Worm (Caenorhabditis elegans) whole organism, L1 larva: ENCODE measurements around the gene sup-35.

ENCODE experiments used
- C04F5.9 ChIP-seq: sonication (generic microtip); optimal IDR thresholded peaks from 2 replicates; lab custom pipeline; 2016; ENCODE audit warnings: missing genetic modification characterization, missing compliant biosample characterization
- C34B4.2 ChIP-seq: sonication (generic microtip); optimal IDR thresholded peaks from 2 replicates; lab custom pipeline; 2017; ENCODE audit warnings: mild to moderate bottlenecking, missing genetic modification characterization, missing compliant biosample characterization
- Y116A8C.19 ChIP-seq: sonication (generic microtip); optimal IDR thresholded peaks from 2 replicates; lab custom pipeline; 2016; ENCODE audit warnings: missing compliant biosample characterization, missing genetic modification characterization, borderline replicate concordance
- alr-1 ChIP-seq: fragments of 200-800 bp; sonication (Bioruptor generic); optimal IDR thresholded peaks from 2 replicates; lab custom pipeline; 2018; ENCODE audit warnings: borderline replicate concordance, mild to moderate bottlenecking, missing genetic modification characterization, missing compliant biosample characterization
- ama-1 ChIP-seq: fragments of 150-350 bp; optimal IDR thresholded peaks from 2 replicates; lab custom pipeline; 2014
- ceh-63 ChIP-seq: fragments of 200-800 bp; sonication (Bioruptor generic); optimal IDR thresholded peaks from 2 replicates; lab custom pipeline; 2018; ENCODE audit warnings: mild to moderate bottlenecking, missing genetic modification characterization, missing compliant biosample characterization
- ceh-8 ChIP-seq: fragments of 200-800 bp; sonication (Bioruptor generic); optimal IDR thresholded peaks from 2 replicates; lab custom pipeline; 2018; ENCODE audit warnings: mild to moderate bottlenecking, missing genetic modification characterization, moderate library complexity, missing compliant biosample characterization
- ceh-82 ChIP-seq, 3 experiments: fragments of 150-350 bp in 1 of 3; sonication (generic microtip) in 2 of 3; optimal IDR thresholded peaks; 2 replicates each; lab custom pipeline; 2014 to 2017; ENCODE audit warnings: missing biosample characterization in 3 of 3, missing genetic modification characterization in 3 of 3
- ceh-90 ChIP-seq: sonication (generic microtip); optimal IDR thresholded peaks from 2 replicates; lab custom pipeline; 2016; ENCODE audit warnings: missing genetic modification characterization, missing compliant biosample characterization
- ces-1 ChIP-seq: fragments of 150-350 bp; optimal IDR thresholded peaks from 2 replicates; lab custom pipeline; 2014; ENCODE audit warnings: missing biosample characterization, missing genetic modification reagents, missing genetic modification characterization
- dpl-1 ChIP-seq, 3 experiments: fragments of 150-350 bp in 2 of 3; sonication (generic microtip) in 1 of 3; optimal IDR thresholded peaks; 2 replicates each; lab custom pipeline; 2014 to 2017; ENCODE audit warnings: missing biosample characterization in 3 of 3, missing genetic modification characterization in 3 of 3, missing genetic modification reagents in 3 of 3
- dsc-1 ChIP-seq: sonication (generic microtip); optimal IDR thresholded peaks from 2 replicates; lab custom pipeline; 2016; ENCODE audit warnings: mild to moderate bottlenecking, missing genetic modification characterization, missing compliant biosample characterization
- efl-1 ChIP-seq, 4 experiments: fragments of 150-350 bp; optimal IDR thresholded peaks in 3 of 4; peaks in 1 of 4; 1 replicate in 1 of 4; 2 replicates in 3 of 4; lab custom pipeline; 2014; ENCODE audit warnings: missing biosample characterization in 2 of 4, missing genetic modification characterization in 2 of 4, missing genetic modification reagents in 2 of 4
- egl-13 ChIP-seq: sonication (generic microtip); optimal IDR thresholded peaks from 2 replicates; lab custom pipeline; 2016; ENCODE audit warnings: missing genotype, missing genetic modification reagents, missing genetic modification characterization, missing compliant biosample characterization
- elt-2 ChIP-seq: sonication (generic microtip); optimal IDR thresholded peaks from 2 replicates; lab custom pipeline; 2016; ENCODE audit warnings: missing genetic modification characterization, mild to moderate bottlenecking, inconsistent platforms, missing compliant biosample characterization, missing genetic modification reagents
- elt-3 ChIP-seq, 6 experiments: fragments of 150-350 bp in 1 of 6; sonication (generic microtip); optimal IDR thresholded peaks; 2 replicates each; lab custom pipeline; 2017 to 2018; ENCODE audit warnings: missing biosample characterization in 6 of 6, missing genetic modification characterization in 6 of 6, inconsistent platforms in 1 of 6
- ets-5 ChIP-seq: fragments of 200-800 bp; sonication (Bioruptor generic); IDR thresholded peaks from 2 replicates; pipeline ENCODE4 v1.3.6; 2022; ENCODE audit warnings: missing genetic modification characterization, missing compliant biosample characterization
- fkh-10 ChIP-seq: sonication (generic microtip); optimal IDR thresholded peaks from 2 replicates; lab custom pipeline; 2017; ENCODE audit warnings: missing biosample characterization, missing genetic modification reagents, missing genetic modification characterization
- fkh-4 ChIP-seq: sonication (generic microtip); optimal IDR thresholded peaks from 2 replicates; lab custom pipeline; 2016; ENCODE audit warnings: missing compliant biosample characterization, missing genetic modification characterization, borderline replicate concordance
- fos-1 ChIP-seq: fragments of 150-350 bp; optimal IDR thresholded peaks from 2 replicates; lab custom pipeline; 2014; ENCODE audit warnings: missing biosample characterization, missing genetic modification characterization
- grh-1 ChIP-seq: fragments of 200-800 bp; sonication (Bioruptor generic); IDR thresholded peaks from 2 replicates; pipeline ENCODE4 v1.3.6; 2022; ENCODE audit warnings: missing genetic modification reagents, missing genetic modification characterization, missing compliant biosample characterization
- hlh-17 ChIP-seq: fragments of 200-800 bp; sonication (Bioruptor generic); optimal IDR thresholded peaks from 2 replicates; lab custom pipeline; 2018; ENCODE audit warnings: missing genetic modification characterization, mild to moderate bottlenecking, missing compliant biosample characterization, moderate library complexity, borderline replicate concordance
- hpl-2 ChIP-seq: fragments of 150-350 bp; optimal IDR thresholded peaks from 2 replicates; lab custom pipeline; 2014; ENCODE audit warnings: missing biosample characterization, missing genetic modification reagents, missing genetic modification characterization
- irx-1 ChIP-seq: sonication (generic microtip); optimal IDR thresholded peaks from 2 replicates; lab custom pipeline; 2016; ENCODE audit warnings: missing genetic modification characterization, missing compliant biosample characterization
- isw-1 ChIP-seq: fragments of 200-800 bp; sonication (Bioruptor generic); IDR thresholded peaks from 2 replicates; pipeline ENCODE4 v1.3.6; 2022; ENCODE audit warnings: missing genetic modification characterization, missing compliant biosample characterization
- jun-1 ChIP-seq: fragments of 150-350 bp; optimal IDR thresholded peaks from 2 replicates; lab custom pipeline; 2014; ENCODE audit warnings: missing biosample characterization, missing genetic modification reagents, missing genetic modification characterization
- lin-35 ChIP-seq, 2 experiments: fragments of 150-350 bp; optimal IDR thresholded peaks; 2 replicates each; lab custom pipeline; 2014; ENCODE audit warnings: missing biosample characterization in 2 of 2, missing genetic modification characterization in 2 of 2, missing genetic modification reagents in 2 of 2
- mdl-1 ChIP-seq, 2 experiments: fragments of 150-350 bp; optimal IDR thresholded peaks; 2 replicates each; lab custom pipeline; 2014 to 2017; ENCODE audit warnings: missing biosample characterization in 2 of 2, missing genetic modification characterization in 2 of 2, inconsistent platforms in 1 of 2
- nhr-11 ChIP-seq: fragments of 150-350 bp; optimal IDR thresholded peaks from 2 replicates; lab custom pipeline; 2014; ENCODE audit warnings: missing biosample characterization, missing genetic modification characterization
- nhr-12 ChIP-seq: sonication (generic microtip); optimal IDR thresholded peaks from 2 replicates; lab custom pipeline; 2017; ENCODE audit warnings: missing biosample characterization, missing genetic modification characterization
- nhr-19 ChIP-seq: fragments of 200-800 bp; sonication (Bioruptor generic); conservative IDR thresholded peaks from 2 replicates; pipeline ENCODE4 v1.3.6; 2022; ENCODE audit warnings: missing genetic modification characterization, missing compliant biosample characterization
- nhr-47 ChIP-seq: sonication (generic microtip); optimal IDR thresholded peaks from 2 replicates; lab custom pipeline; 2016; ENCODE audit warnings: mild to moderate bottlenecking, missing genetic modification characterization, moderate library complexity, missing compliant biosample characterization
- nhr-84 ChIP-seq: sonication (generic microtip); optimal IDR thresholded peaks from 2 replicates; lab custom pipeline; 2017; ENCODE audit warnings: missing biosample characterization, missing genetic modification characterization
- nhr-90 ChIP-seq: sonication (generic microtip); optimal IDR thresholded peaks from 2 replicates; lab custom pipeline; 2016; ENCODE audit warnings: mild to moderate bottlenecking, missing genetic modification characterization, missing compliant biosample characterization; ENCODE audit not compliant: poor library complexity
- pag-3 ChIP-seq: sonication (generic microtip); optimal IDR thresholded peaks from 2 replicates; lab custom pipeline; 2017; ENCODE audit warnings: missing genetic modification characterization, mild to moderate bottlenecking, missing compliant biosample characterization, antibody characterized with exemption, borderline replicate concordance; ENCODE audit not compliant: insufficient read depth
- pax-3 ChIP-seq: fragments of 200-800 bp; sonication (Bioruptor generic); optimal IDR thresholded peaks from 2 replicates; lab custom pipeline; 2018; ENCODE audit warnings: mild to moderate bottlenecking, missing genetic modification characterization, moderate library complexity, missing compliant biosample characterization
- pqm-1 ChIP-seq: sonication (generic microtip); optimal IDR thresholded peaks from 3 replicates; lab custom pipeline; 2017; ENCODE audit warnings: missing biosample characterization, missing genetic modification characterization
- skn-1 ChIP-seq: fragments of 150-350 bp; optimal IDR thresholded peaks from 2 replicates; lab custom pipeline; 2014; ENCODE audit warnings: missing biosample characterization, missing genetic modification characterization
- snpc-4 ChIP-seq: fragments of 150-350 bp; optimal IDR thresholded peaks from 2 replicates; lab custom pipeline; 2014; ENCODE audit warnings: missing biosample characterization, missing genetic modification characterization
- snu-23 ChIP-seq: sonication (generic microtip); optimal IDR thresholded peaks from 2 replicates; lab custom pipeline; 2016; ENCODE audit warnings: missing genetic modification characterization, missing compliant biosample characterization
- sox-4 ChIP-seq: sonication (generic microtip); optimal IDR thresholded peaks from 2 replicates; lab custom pipeline; 2016; ENCODE audit warnings: missing genetic modification characterization, missing compliant biosample characterization
- sptf-1 ChIP-seq: fragments of 150-350 bp; optimal IDR thresholded peaks from 2 replicates; lab custom pipeline; 2014; ENCODE audit warnings: missing biosample characterization, missing genetic modification characterization
- sup-37 ChIP-seq: fragments of 200-800 bp; sonication (Bioruptor generic); optimal IDR thresholded peaks from 2 replicates; lab custom pipeline; 2018; ENCODE audit warnings: mild to moderate bottlenecking, missing genetic modification characterization, missing compliant biosample characterization
- swsn-7 ChIP-seq: sonication (generic microtip); optimal IDR thresholded peaks from 2 replicates; lab custom pipeline; 2016; ENCODE audit warnings: missing genetic modification characterization, missing compliant biosample characterization
- tlp-1 ChIP-seq: fragments of 150-350 bp; optimal IDR thresholded peaks from 2 replicates; lab custom pipeline; 2014; ENCODE audit warnings: missing biosample characterization, missing genetic modification characterization
- unc-30 ChIP-seq: sonication (generic microtip); optimal IDR thresholded peaks from 2 replicates; lab custom pipeline; 2017; ENCODE audit warnings: missing biosample characterization, missing genetic modification characterization
- unc-86 ChIP-seq: sonication (generic microtip); optimal IDR thresholded peaks from 2 replicates; lab custom pipeline; 2016; ENCODE audit warnings: missing genetic modification characterization, missing compliant biosample characterization
- unc-98 ChIP-seq: fragments of 200-800 bp; sonication (Bioruptor generic); IDR thresholded peaks from 2 replicates; pipeline ENCODE4 v1.3.6; 2022; ENCODE audit warnings: missing genetic modification characterization, missing compliant biosample characterization
- ztf-11 ChIP-seq, 2 experiments: sonication (generic microtip); optimal IDR thresholded peaks; 2 replicates each; lab custom pipeline; 2016 to 2017; ENCODE audit warnings: missing genetic modification characterization in 2 of 2, missing biosample characterization in 1 of 2, missing compliant biosample characterization in 1 of 2
- ztf-4 ChIP-seq: fragments of 150-350 bp; optimal IDR thresholded peaks from 2 replicates; lab custom pipeline; 2014; ENCODE audit warnings: missing biosample characterization, missing genetic modification characterization

sup-35 gene

ce11 chrIII:11119176-11119853 lies at the start of gene sup-35, which contains the start of gene Y48A6C.4:
Gene sup-35, minus strand, starts transcription at chrIII:11119226.
Gene Y48A6C.4, plus strand, starts transcription at chrIII:11119803.
- TF ChIP-seq C04F5.9 (tag; lab: Kevin White, UChicago) (peak; percentile 76), pax-3 (tag; lab: Kevin White, UChicago) (peak; percentile 95), nhr-47 (tag; lab: Kevin White, UChicago) (peak; percentile 94), ceh-8 (GFP tag; lab: Kevin White, UChicago) (no peak), egl-13 (tag; lab: Kevin White, UChicago) (peak; percentile 91), pqm-1 (tag; lab: Kevin White, UChicago) (no peak), sptf-1 (tag; lab: Kevin White, UChicago) (no peak), dpl-1 (GFP tag; optimal IDR thresholded peaks at IDR 0.05; lab: Kevin White, UChicago) (peak; percentile 93 to 95 (median 94)), irx-1 (peak; percentile 53), hlh-17 (GFP tag; lab: Kevin White, UChicago) (no peak), dsc-1 (tag; lab: Kevin White, UChicago) (peak; percentile 86), snpc-4 (tag; lab: Kevin White, UChicago) (peak; percentile 78), hpl-2 (no peak), nhr-90 (tag; lab: Kevin White, UChicago) (peak; percentile 95), ama-1 (lab: Kevin White, UChicago) (no peak), swsn-7 (tag; lab: Kevin White, UChicago) (peak; percentile 90), unc-30 (tag; lab: Kevin White, UChicago) (no peak), snu-23 (GFP tag; lab: Kevin White, UChicago) (peak; percentile 96), ces-1 (GFP tag; lab: Kevin White, UChicago) (no peak), grh-1 (GFP tag; lab: Robert Waterston, UW) (no peak), sup-37 (GFP tag; lab: Kevin White, UChicago) (peak; percentile 42), nhr-19 (peak; percentile 78), ceh-63 (GFP tag; lab: Kevin White, UChicago) (peak; percentile 87), ceh-90 (tag; lab: Kevin White, UChicago) (peak; percentile 80), C34B4.2 (tag; lab: Kevin White, UChicago) (no peak), ztf-4 (no peak), sox-4 (tag; lab: Kevin White, UChicago) (peak; percentile 92), skn-1 (tag; lab: Kevin White, UChicago) (peak; percentile 70), alr-1 (tag; lab: Kevin White, UChicago) (no peak), elt-2 (tag; lab: Kevin White, UChicago) (peak; percentile 40), fkh-4 (tag; lab: Kevin White, UChicago) (peak; percentile 85), pag-3 (tag; lab: Kevin White, UChicago) (no peak), mdl-1 (tag; optimal IDR thresholded peaks at IDR 0.05; lab: Kevin White, UChicago) (peak in 1 of 2 experiments; percentile 66), ztf-11 (tag; optimal IDR thresholded peaks at IDR 0.05; lab: Kevin White, UChicago) (peak in 1 of 2 experiments; percentile 95), efl-1 (optimal IDR thresholded peaks at IDR 0.05; lab: Kevin White, UChicago) (peak; percentile 93 to 96), efl-1 (GFP tag; optimal IDR thresholded peaks at IDR 0.05 in 1 of 2; lab: Kevin White, UChicago) (peak; percentile 93 to 99), jun-1 (tag; lab: Kevin White, UChicago) (peak; percentile 78), lin-35 (GFP tag; optimal IDR thresholded peaks at IDR 0.05; lab: Kevin White, UChicago) (peak; percentile 94 to 96), nhr-84 (tag; lab: Kevin White, UChicago) (no peak), nhr-12 (tag; lab: Kevin White, UChicago) (no peak), ets-5 (GFP tag; lab: Robert Waterston, UW) (no peak), fos-1 (peak; percentile 47), isw-1 (GFP tag; lab: Robert Waterston, UW) (peak; percentile 82), elt-3 (tag; optimal IDR thresholded peaks at IDR 0.05; lab: Kevin White, UChicago) (peak in 2 of 6 experiments; percentile 47 to 56), ceh-82 (tag; optimal IDR thresholded peaks at IDR 0.05; lab: Kevin White, UChicago) (peak; percentile 71 to 85 (median 84)), nhr-11 (tag; lab: Kevin White, UChicago) (no peak), tlp-1 (tag; lab: Kevin White, UChicago) (no peak), Y116A8C.19 (peak; percentile 76), unc-86 (tag; lab: Kevin White, UChicago) (peak; percentile 89), fkh-10 (GFP tag; lab: Kevin White, UChicago) (peak; percentile 30), unc-98 (GFP tag; lab: Robert Waterston, UW) (peak; percentile 92)
